Comparison of ENCODE assay signal across 4 worm cellular contexts in the genomic region with DNA sequence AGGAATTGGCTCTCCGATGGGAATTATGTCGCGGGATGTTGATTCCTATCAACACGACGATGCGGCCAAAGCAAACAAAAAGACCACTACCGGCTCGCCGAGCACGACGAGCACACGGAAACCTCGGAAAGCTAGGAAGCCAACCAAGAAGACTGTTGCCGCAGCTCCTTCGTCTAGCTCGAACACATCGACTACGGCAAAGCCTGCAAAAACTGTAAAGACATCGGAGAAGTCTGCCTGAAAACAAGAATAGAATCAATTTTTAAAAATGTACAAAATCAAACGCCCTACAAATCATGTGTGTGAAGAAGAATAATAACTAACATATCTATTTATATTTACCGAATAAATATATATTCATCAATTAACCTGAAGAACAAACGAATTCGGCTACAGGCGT.
TF ChIP-seq lines count a peak whose summit lies in the region.

No protein-coding gene starts in this region.

TF ChIP-seq in whole organism, L3 larva, 47 proteins besides CTCF, POLR2A, EP300 and RAD21:
- TF ChIP-seq R02D3.7 (tag; optimal IDR thresholded peaks at IDR 0.05; lab: Kevin White, UChicago) (no peak), ama-1 (optimal IDR thresholded peaks at IDR 0.05; lab: Kevin White, UChicago) (peak; percentile 63)

TF ChIP-seq in whole organism, L4 larva, 104 proteins besides CTCF, POLR2A, EP300 and RAD21 (continues in another document):
- TF ChIP-seq dve-1 (tag; optimal IDR thresholded peaks at IDR 0.05; lab: Kevin White, UChicago; ENCODE audit: insufficient read depth), result no peak
- peak; percentile 75 for TF ChIP-seq ama-1 (optimal IDR thresholded peaks at IDR 0.05; lab: Kevin White, UChicago)
- TF ChIP-seq unc-39 (tag; optimal IDR thresholded peaks at IDR 0.05; lab: Kevin White, UChicago), result no peak
- TF ChIP-seq lin-38 (GFP tag; IDR thresholded peaks at IDR 0.05; lab: Robert Waterston, UW), result peak; percentile 50
- TF ChIP-seq zag-1 (tag; optimal IDR thresholded peaks at IDR 0.05; lab: Kevin White, UChicago), result no peak
- TF ChIP-seq rbr-2 (tag; optimal IDR thresholded peaks at IDR 0.05; lab: Kevin White, UChicago), result no peak
- no peak for TF ChIP-seq lin-15B (tag; optimal IDR thresholded peaks at IDR 0.05; lab: Kevin White, UChicago)
- TF ChIP-seq mxl-3 (GFP tag; optimal IDR thresholded peaks at IDR 0.05; lab: Kevin White, UChicago), result no peak
- TF ChIP-seq mep-1 (tag; optimal IDR thresholded peaks at IDR 0.05; lab: Kevin White, UChicago), result no peak
- peak; percentile 34; the same call in 1 of the 2 replicates for TF ChIP-seq set-16 (GFP tag; IDR thresholded peaks at IDR 0.05; lab: Robert Waterston, UW)
- no peak for TF ChIP-seq nhr-42 (GFP tag; IDR thresholded peaks at IDR 0.05; lab: Robert Waterston, UW)
- TF ChIP-seq daf-16 (GFP tag; optimal IDR thresholded peaks at IDR 0.05; lab: Kevin White, UChicago), result no peak
- no peak for TF ChIP-seq daf-16 (tag; optimal IDR thresholded peaks at IDR 0.05; lab: Kevin White, UChicago)
- peak; percentile 24 for TF ChIP-seq F49E8.2 (tag; optimal IDR thresholded peaks at IDR 0.05; lab: Kevin White, UChicago; ENCODE audit: borderline replicate concordance)
- no peak for TF ChIP-seq skn-1 (tag; optimal IDR thresholded peaks at IDR 0.05; lab: Kevin White, UChicago)
- no peak for TF ChIP-seq nhr-48 (tag; optimal IDR thresholded peaks at IDR 0.05; lab: Kevin White, UChicago)
- TF ChIP-seq Y48G9A.11 (GFP tag; IDR thresholded peaks at IDR 0.05; lab: Robert Waterston, UW), result 0 out of 2 replicates have a peak, but pooled peaks have one; percentile 33
- 0 out of 2 replicates have a peak, but pooled peaks have one; percentile 34 for TF ChIP-seq arid-1 (GFP tag; conservative IDR thresholded peaks at IDR 0.05; lab: Robert Waterston, UW)
- TF ChIP-seq spr-1 (tag; optimal IDR thresholded peaks at IDR 0.05; lab: Kevin White, UChicago), result no peak
- no peak for TF ChIP-seq F26F4.8 (GFP tag; conservative IDR thresholded peaks at IDR 0.05; lab: Robert Waterston, UW)
- TF ChIP-seq tag-97 (GFP tag; IDR thresholded peaks at IDR 0.05; lab: Robert Waterston, UW), result no peak
- no peak for TF ChIP-seq Y75B8A.6 (GFP tag; IDR thresholded peaks at IDR 0.05; lab: Robert Waterston, UW)
- peak; percentile 50; the same call in 1 of the 2 replicates for TF ChIP-seq Y105C5A.15 (GFP tag; IDR thresholded peaks at IDR 0.05; lab: Robert Waterston, UW)
- no peak for TF ChIP-seq hlh-30 (tag; optimal IDR thresholded peaks at IDR 0.05; lab: Kevin White, UChicago; ENCODE audit: insufficient read depth)
- no peak for TF ChIP-seq ceh-44 (GFP tag; IDR thresholded peaks at IDR 0.05; lab: Robert Waterston, UW)
- no peak for TF ChIP-seq gei-8 (GFP tag; optimal IDR thresholded peaks at IDR 0.05; lab: Kevin White, UChicago)
- TF ChIP-seq jun-1 (tag; optimal IDR thresholded peaks at IDR 0.05; lab: Kevin White, UChicago), result no peak
- no peak for TF ChIP-seq egl-27 (tag; optimal IDR thresholded peaks at IDR 0.05; lab: Kevin White, UChicago)

TF ChIP-seq in whole organism, midembryonic, 9 proteins besides CTCF, POLR2A, EP300 and RAD21:
- TF ChIP-seq flt-1 (GFP tag; IDR thresholded peaks at IDR 0.05; lab: Robert Waterston, UW), result 0 out of 2 replicates have a peak, but pooled peaks have one; percentile 48
- TF ChIP-seq klf-2 (GFP tag; conservative IDR thresholded peaks at IDR 0.05; lab: Robert Waterston, UW), result no peak

TF ChIP-seq in whole organism, young adult, 124 proteins besides CTCF, POLR2A, EP300 and RAD21 (continues in another document):
- TF ChIP-seq efl-1 (GFP tag; optimal IDR thresholded peaks at IDR 0.05; lab: Kevin White, UChicago) (no peak), hsf-1 (GFP tag; IDR thresholded peaks at IDR 0.05; lab: Robert Waterston, UW) (no peak), dox-1 (GFP tag; IDR thresholded peaks at IDR 0.05; lab: Robert Waterston, UW) (no peak), atf-7 (tag; optimal IDR thresholded peaks at IDR 0.05; lab: Kevin White, UChicago) (peak; percentile 52), F57A8.1 (GFP tag; optimal IDR thresholded peaks at IDR 0.05; lab: Kevin White, UChicago) (no peak), ceh-79 (tag; optimal IDR thresholded peaks at IDR 0.05; lab: Kevin White, UChicago) (peak; percentile 63), ceh-100 (GFP tag; IDR thresholded peaks at IDR 0.05; lab: Robert Waterston, UW) (peak; percentile 15; the same call in 1 of the 2 replicates), mes-4 (tag; optimal IDR thresholded peaks at IDR 0.05; lab: Kevin White, UChicago) (no peak), F33H1.4 (GFP tag; IDR thresholded peaks at IDR 0.05; lab: Robert Waterston, UW) (no peak), Y95B8A.8 (GFP tag; IDR thresholded peaks at IDR 0.05; lab: Robert Waterston, UW) (no peak), nhr-27 (tag; optimal IDR thresholded peaks at IDR 0.05; lab: Kevin White, UChicago) (no peak), ceh-91 (GFP tag; IDR thresholded peaks at IDR 0.05; lab: Robert Waterston, UW) (0 out of 2 replicates have a peak, but pooled peaks have one; percentile 16), tlf-1 (GFP tag; optimal IDR thresholded peaks at IDR 0.05; lab: Kevin White, UChicago) (peak; percentile 10), sdz-38 (tag; optimal IDR thresholded peaks at IDR 0.05; lab: Kevin White, UChicago) (no peak), B0336.3 (GFP tag; IDR thresholded peaks at IDR 0.05; lab: Robert Waterston, UW) (peak; percentile 81; the same call in 1 of the 2 replicates), ztf-18 (tag; optimal IDR thresholded peaks at IDR 0.05; lab: Kevin White, UChicago) (no peak), tbx-9 (tag; optimal IDR thresholded peaks at IDR 0.05; lab: Kevin White, UChicago; ENCODE audit: borderline replicate concordance) (no peak), nhr-179 (tag; optimal IDR thresholded peaks at IDR 0.05; lab: Kevin White, UChicago) (no peak), ZK185.1 (tag; optimal IDR thresholded peaks at IDR 0.05; lab: Kevin White, UChicago; ENCODE audit: poor library complexity, severe bottlenecking) (no peak), egrh-3 (GFP tag; IDR thresholded peaks at IDR 0.05; lab: Robert Waterston, UW) (no peak), ztf-26 (tag; optimal IDR thresholded peaks at IDR 0.05; lab: Kevin White, UChicago) (no peak), somi-1 (GFP tag; optimal IDR thresholded peaks at IDR 0.05; lab: Kevin White, UChicago) (no peak), F23B12.7 (tag; optimal IDR thresholded peaks at IDR 0.05; lab: Kevin White, UChicago; ENCODE audit: insufficient read depth) (no peak), nfya-1 (tag; optimal IDR thresholded peaks at IDR 0.05; lab: Kevin White, UChicago; ENCODE audit: borderline replicate concordance, insufficient read depth) (no peak), lin-54 (GFP tag; optimal IDR thresholded peaks at IDR 0.05; lab: Kevin White, UChicago) (peak; percentile 21), ccch-3 (GFP tag; optimal IDR thresholded peaks at IDR 0.05; lab: Kevin White, UChicago) (no peak), lin-35 (GFP tag; optimal IDR thresholded peaks at IDR 0.05; lab: Kevin White, UChicago) (peak in 1 of 3 experiments; percentile 15), ama-1 (optimal IDR thresholded peaks at IDR 0.05; lab: Kevin White, UChicago) (no peak), ama-1 (GFP tag; optimal IDR thresholded peaks at IDR 0.05; lab: Kevin White, UChicago) (no peak), him-1 (tag; optimal IDR thresholded peaks at IDR 0.05; lab: Kevin White, UChicago) (peak; percentile 67), repo-1 (tag; optimal IDR thresholded peaks at IDR 0.05; lab: Kevin White, UChicago) (peak; percentile 28), hmg-1.2 (GFP tag; IDR thresholded peaks at IDR 0.05; lab: Robert Waterston, UW) (peak; percentile 24; the same call in 1 of the 2 replicates), attf-6 (GFP tag; IDR thresholded peaks at IDR 0.05; lab: Robert Waterston, UW) (0 out of 2 replicates have a peak, but pooled peaks have one; percentile 38), tbp1 (GFP tag; optimal IDR thresholded peaks at IDR 0.05; lab: Kevin White, UChicago) (no peak), mel-28 (tag; optimal IDR thresholded peaks at IDR 0.05; lab: Kevin White, UChicago; ENCODE audit: borderline replicate concordance) (no peak), mcd-1 (GFP tag; IDR thresholded peaks at IDR 0.05; lab: Robert Waterston, UW) (peak; percentile 26; the same call in 1 of the 2 replicates), hmg-20 (GFP tag; IDR thresholded peaks at IDR 0.05; lab: Robert Waterston, UW) (no peak), mxl-1 (tag; optimal IDR thresholded peaks at IDR 0.05; lab: Kevin White, UChicago) (no peak), dpff-1 (tag; optimal IDR thresholded peaks at IDR 0.05; lab: Kevin White, UChicago) (no peak), Y53F4B.3 (GFP tag; IDR thresholded peaks at IDR 0.05; lab: Robert Waterston, UW) (no peak), chd-7 (tag; optimal IDR thresholded peaks at IDR 0.05; lab: Kevin White, UChicago) (no peak), Y56A3A.18 (GFP tag; IDR thresholded peaks at IDR 0.05; lab: Robert Waterston, UW) (no peak), aptf-3 (GFP tag; IDR thresholded peaks at IDR 0.05; lab: Robert Waterston, UW) (no peak), lag-1 (GFP tag; IDR thresholded peaks at IDR 0.05; lab: Robert Waterston, UW) (no peak), B0019.2 (GFP tag; conservative IDR thresholded peaks at IDR 0.05; lab: Robert Waterston, UW) (no peak), lir-1 (GFP tag; conservative IDR thresholded peaks at IDR 0.05; lab: Robert Waterston, UW) (no peak), pha-4 (tag; optimal IDR thresholded peaks at IDR 0.05; lab: Kevin White, UChicago) (no peak), B0261.1 (tag; optimal IDR thresholded peaks at IDR 0.05; lab: Kevin White, UChicago) (no peak), snpc-3.4 (tag; optimal IDR thresholded peaks at IDR 0.05; lab: Kevin White, UChicago) (peak; percentile 54), ekl-4 (GFP tag; IDR thresholded peaks at IDR 0.05; lab: Robert Waterston, UW) (peak; percentile 73), hlh-12 (tag; optimal IDR thresholded peaks at IDR 0.05; lab: Kevin White, UChicago) (no peak), B0035.1 (tag; optimal IDR thresholded peaks at IDR 0.05; lab: Kevin White, UChicago) (no peak), snpc-4 (GFP tag; optimal IDR thresholded peaks at IDR 0.05; lab: Kevin White, UChicago) (peak; percentile 39), snpc-4 (tag; optimal IDR thresholded peaks at IDR 0.05; lab: Kevin White, UChicago) (no peak), lin-40 (tag; optimal IDR thresholded peaks at IDR 0.05; lab: Kevin White, UChicago) (no peak), madf-8 (GFP tag; conservative IDR thresholded peaks at IDR 0.05; lab: Robert Waterston, UW) (no peak), die-1 (tag; optimal IDR thresholded peaks at IDR 0.05; lab: Kevin White, UChicago) (no peak), aptf-2 (GFP tag; conservative IDR thresholded peaks at IDR 0.05; lab: Robert Waterston, UW) (no peak)
